Fruit fly (Drosophila melanogaster): Measurements from ENCODE around the gene CG2258.
A peak's percentile ranks its signal among the peaks of the same experiment; 100 is the strongest.

CG2258 gene

dm6 chrX:8148556-8148955, 46.7 kb upstream of the CG2258 start, which contains the start of gene CG10959 (continued):
- no peak for TF ChIP-seq vfl (GFP tag; optimal IDR thresholded peaks at IDR 0.05)
- TF ChIP-seq Dfd (GFP tag; optimal IDR thresholded peaks at IDR 0.05) = no peak
- TF ChIP-seq Myb (GFP tag; optimal IDR thresholded peaks at IDR 0.05) = peak; percentile 3
- TF ChIP-seq C15 (GFP tag; IDR thresholded peaks at IDR 0.05) = no peak
- TF ChIP-seq CG15073 (GFP tag; optimal IDR thresholded peaks at IDR 0.05) = no peak
- no peak for TF ChIP-seq Lim3 (GFP tag; IDR thresholded peaks at IDR 0.05)
- TF ChIP-seq CG5953 (GFP tag; IDR thresholded peaks at IDR 0.05) = no peak
- peak; percentile 17 for TF ChIP-seq gfzf (GFP tag; optimal IDR thresholded peaks at IDR 0.05)
- TF ChIP-seq CG4730 (GFP tag; IDR thresholded peaks at IDR 0.05) = no peak
- TF ChIP-seq zen (tag; optimal IDR thresholded peaks at IDR 0.05) = no peak
- TF ChIP-seq CG10654 (GFP tag; optimal IDR thresholded peaks at IDR 0.05) = no peak
- TF ChIP-seq cwo (GFP tag; optimal IDR thresholded peaks at IDR 0.05) = no peak
- no peak for TF ChIP-seq CG10565 (GFP tag; optimal IDR thresholded peaks at IDR 0.05)
- no peak for TF ChIP-seq gcm2 (GFP tag; optimal IDR thresholded peaks at IDR 0.05)
- peak; percentile 31 for TF ChIP-seq CG10267 (tag; optimal IDR thresholded peaks at IDR 0.05)
- no peak for TF ChIP-seq CG8388 (GFP tag; optimal IDR thresholded peaks at IDR 0.05)
- TF ChIP-seq CG17361 (GFP tag; IDR thresholded peaks at IDR 0.05) = no peak
- TF ChIP-seq CG13287 (GFP tag; IDR thresholded peaks at IDR 0.05; ENCODE audit: partially characterized antibody) = no peak; the same call in 1 of the 2 replicates
- TF ChIP-seq Spps (tag; optimal IDR thresholded peaks at IDR 0.05) = no peak
- no peak for TF ChIP-seq Abd-B (GFP tag; optimal IDR thresholded peaks at IDR 0.05)
- TF ChIP-seq lov (optimal IDR thresholded peaks at IDR 0.05) = no peak
- no peak for TF ChIP-seq lov (GFP tag; IDR thresholded peaks at IDR 0.05)
- TF ChIP-seq CG1602 (GFP tag; optimal IDR thresholded peaks at IDR 0.05) = no peak
- TF ChIP-seq CG4854 (GFP tag; optimal IDR thresholded peaks at IDR 0.05) = no peak
- no peak for TF ChIP-seq gcm (GFP tag; optimal IDR thresholded peaks at IDR 0.05)
- TF ChIP-seq Dip2 (GFP tag; IDR thresholded peaks at IDR 0.05) = no peak
- no peak for TF ChIP-seq Hr39 (optimal IDR thresholded peaks at IDR 0.05)
- TF ChIP-seq croc (GFP tag; conservative IDR thresholded peaks at IDR 0.05) = no peak
- TF ChIP-seq GATAe (GFP tag; conservative IDR thresholded peaks at IDR 0.05) = no peak
- no peak for TF ChIP-seq CG12155 (GFP tag; optimal IDR thresholded peaks at IDR 0.05)
- TF ChIP-seq Hsf (GFP tag; optimal IDR thresholded peaks at IDR 0.05) = no peak
- peak; percentile 55 for TF ChIP-seq Dp (GFP tag; optimal IDR thresholded peaks at IDR 0.05)
- peak in 1 of 2 experiments; percentile 10 for TF ChIP-seq insv (GFP tag; optimal IDR thresholded peaks at IDR 0.05)
- TF ChIP-seq Trl (optimal IDR thresholded peaks at IDR 0.05) = no peak
- TF ChIP-seq Trl (GFP tag; optimal IDR thresholded peaks at IDR 0.05) = no peak
- no peak for TF ChIP-seq CG11723 (GFP tag; optimal IDR thresholded peaks at IDR 0.05)
- no peak for TF ChIP-seq CG16815 (GFP tag; optimal IDR thresholded peaks at IDR 0.05)
- TF ChIP-seq her (GFP tag; optimal IDR thresholded peaks at IDR 0.05) = no peak
- peak; percentile 33 for TF ChIP-seq CG14710 (tag; optimal IDR thresholded peaks at IDR 0.05)
- peak; percentile 30 for TF ChIP-seq trem (tag; optimal IDR thresholded peaks at IDR 0.05)
- TF ChIP-seq Hr78 (GFP tag; optimal IDR thresholded peaks at IDR 0.05) = no peak
- TF ChIP-seq vnd (GFP tag; IDR thresholded peaks at IDR 0.05; ENCODE audit: partially characterized antibody) = no peak
- TF ChIP-seq sens-2 (GFP tag; IDR thresholded peaks at IDR 0.05) = peak; percentile 51
- no peak for TF ChIP-seq tup (GFP tag; optimal IDR thresholded peaks at IDR 0.05)
- peak; percentile 32; the same call in 1 of the 2 replicates for TF ChIP-seq amos (GFP tag; IDR thresholded peaks at IDR 0.05; ENCODE audit: partially characterized antibody)
- TF ChIP-seq chm (GFP tag; IDR thresholded peaks at IDR 0.05) = no peak
- no peak for TF ChIP-seq da (GFP tag; optimal IDR thresholded peaks at IDR 0.05)
- TF ChIP-seq CG17186 (GFP tag; optimal IDR thresholded peaks at IDR 0.05) = no peak
- no peak for TF ChIP-seq trh (GFP tag; optimal IDR thresholded peaks at IDR 0.05)
- no peak for TF ChIP-seq crp (GFP tag; optimal IDR thresholded peaks at IDR 0.05)
- no peak for TF ChIP-seq pros (GFP tag; optimal IDR thresholded peaks at IDR 0.05)
- no peak for TF ChIP-seq CG32772 (GFP tag; IDR thresholded peaks at IDR 0.05)

Measured in whole organism, embryonic.